Worm (Caenorhabditis elegans): Measurements from ENCODE around the gene pqn-84.
A peak's percentile ranks its signal among the peaks of the same experiment; 100 is the strongest.

pqn-84 gene

ce11 chrIII:11730850-11731249 is 30.8 kb downstream of the pqn-84 start:
- no peak for TF ChIP-seq duxl-1 (tag; optimal IDR thresholded peaks at IDR 0.05; ENCODE audit: poor library complexity)
- no peak for TF ChIP-seq F49E8.2 (tag; optimal IDR thresholded peaks at IDR 0.05; ENCODE audit: borderline replicate concordance)
- TF ChIP-seq Y48G9A.11 (GFP tag; IDR thresholded peaks at IDR 0.05): no peak
- TF ChIP-seq hlh-30 (tag; optimal IDR thresholded peaks at IDR 0.05; ENCODE audit: insufficient read depth): no peak
- TF ChIP-seq nhr-11 (tag; optimal IDR thresholded peaks at IDR 0.05): no peak
- no peak for TF ChIP-seq gei-8 (GFP tag; optimal IDR thresholded peaks at IDR 0.05)
- TF ChIP-seq lim-7 (GFP tag; IDR thresholded peaks at IDR 0.05): no peak
- TF ChIP-seq D1046.2 (GFP tag; IDR thresholded peaks at IDR 0.05): no peak
- peak; percentile 89 for TF ChIP-seq set-16 (GFP tag; IDR thresholded peaks at IDR 0.05)
- TF ChIP-seq madf-5 (GFP tag; IDR thresholded peaks at IDR 0.05): 0 out of 4 replicates have a peak, but pooled peaks of 1 of the 2 experiments have one; percentile 17
- no peak for TF ChIP-seq Y75B8A.6 (GFP tag; IDR thresholded peaks at IDR 0.05)

- TF ChIP-seq unc-62 (GFP tag; optimal IDR thresholded peaks at IDR 0.05 in 1 of 2) (no peak), unc-62 (tag; optimal IDR thresholded peaks at IDR 0.05) (no peak), nhr-10 (tag; optimal IDR thresholded peaks at IDR 0.05) (no peak), zfp-3 (GFP tag; conservative IDR thresholded peaks at IDR 0.05) (no peak), mdt-29 (GFP tag; IDR thresholded peaks at IDR 0.05) (no peak), tag-97 (GFP tag; IDR thresholded peaks at IDR 0.05) (no peak)
These were observed 31.4 kb downstream of the pqn-84 start for ce11 chrIII:11731491-11731890.

- TF ChIP-seq zfp-2 (tag; optimal IDR thresholded peaks at IDR 0.05): no peak
- no peak for TF ChIP-seq attf-4 (tag; optimal IDR thresholded peaks at IDR 0.05)
- 0 out of 2 replicates have a peak, but pooled peaks have one; percentile 4 for TF ChIP-seq set-16 (GFP tag; IDR thresholded peaks at IDR 0.05)
- no peak for TF ChIP-seq nhr-11 (tag; optimal IDR thresholded peaks at IDR 0.05)
These were observed 32.0 kb downstream of the pqn-84 start, which contains the start of gene Y41C4A.21 for ce11 chrIII:11732056-11732455. Y41C4A.21 (plus strand) TSS chrIII:11732356.

ce11 chrIII:11732943-11733342 is 32.9 kb downstream of the pqn-84 start:
- no peak for TF ChIP-seq dpl-1 (GFP tag; optimal IDR thresholded peaks at IDR 0.05)
- TF ChIP-seq F44E2.7 (GFP tag; IDR thresholded peaks at IDR 0.05): no peak
- TF ChIP-seq ctbp-1 (GFP tag; IDR thresholded peaks at IDR 0.05): no peak
- no peak for TF ChIP-seq unc-62 (GFP tag; optimal IDR thresholded peaks at IDR 0.05 in 1 of 2)
- TF ChIP-seq unc-62 (tag; optimal IDR thresholded peaks at IDR 0.05): no peak
- TF ChIP-seq Y105C5A.15 (GFP tag; IDR thresholded peaks at IDR 0.05): no peak
- TF ChIP-seq ceh-28 (tag; optimal IDR thresholded peaks at IDR 0.05): peak; percentile 95
- no peak for TF ChIP-seq Y75B8A.6 (GFP tag; IDR thresholded peaks at IDR 0.05)
- no peak for TF ChIP-seq spr-1 (tag; optimal IDR thresholded peaks at IDR 0.05)
- TF ChIP-seq mep-1 (tag; optimal IDR thresholded peaks at IDR 0.05): peak; percentile 11
- TF ChIP-seq ceh-44 (GFP tag; IDR thresholded peaks at IDR 0.05): no peak

- TF ChIP-seq aha-1 (tag) (peak; percentile 29), nhr-76 (tag; optimal IDR thresholded peaks at IDR 0.05) (no peak)
These were observed 37.5 kb downstream of the pqn-84 start, which contains the start of gene sup-1 for ce11 chrIII:11737527-11737926. sup-1 (minus strand) TSS chrIII:11737627.

- no peak for TF ChIP-seq zag-1 (tag; optimal IDR thresholded peaks at IDR 0.05)
- TF ChIP-seq Y75B8A.6 (GFP tag; IDR thresholded peaks at IDR 0.05): no peak
- no peak for TF ChIP-seq ceh-44 (GFP tag; IDR thresholded peaks at IDR 0.05)
- no peak for TF ChIP-seq lin-38 (GFP tag; IDR thresholded peaks at IDR 0.05)
- TF ChIP-seq nhr-11 (tag; optimal IDR thresholded peaks at IDR 0.05): no peak
- TF ChIP-seq fkh-10 (GFP tag; optimal IDR thresholded peaks at IDR 0.05): no peak
- no peak for TF ChIP-seq ceh-28 (tag; optimal IDR thresholded peaks at IDR 0.05)
- no peak for TF ChIP-seq F44E2.7 (GFP tag; IDR thresholded peaks at IDR 0.05)
- TF ChIP-seq R02D3.7 (tag; optimal IDR thresholded peaks at IDR 0.05): no peak
- TF ChIP-seq zfp-3 (GFP tag; conservative IDR thresholded peaks at IDR 0.05): no peak
- no peak for TF ChIP-seq lin-15B (tag; optimal IDR thresholded peaks at IDR 0.05)
- no peak for TF ChIP-seq lim-7 (GFP tag; IDR thresholded peaks at IDR 0.05)
- no peak for TF ChIP-seq unc-39 (tag; optimal IDR thresholded peaks at IDR 0.05)
- no peak for TF ChIP-seq dpl-1 (GFP tag; optimal IDR thresholded peaks at IDR 0.05)
- TF ChIP-seq madf-5 (GFP tag; IDR thresholded peaks at IDR 0.05): no peak
- TF ChIP-seq Y105C5A.15 (GFP tag; IDR thresholded peaks at IDR 0.05): no peak
- no peak for TF ChIP-seq spr-1 (tag; optimal IDR thresholded peaks at IDR 0.05)
- TF ChIP-seq nhr-6 (tag; optimal IDR thresholded peaks at IDR 0.05): no peak
- no peak for TF ChIP-seq nhr-102 (tag; optimal IDR thresholded peaks at IDR 0.05)
- no peak for TF ChIP-seq Y5F2A.4 (GFP tag; optimal IDR thresholded peaks at IDR 0.05)
- TF ChIP-seq nhr-77 (tag; optimal IDR thresholded peaks at IDR 0.05): no peak
- no peak for TF ChIP-seq pqm-1 (tag; optimal IDR thresholded peaks at IDR 0.05)
- peak; percentile 62; the same call in 1 of the 2 replicates for TF ChIP-seq ceh-20 (GFP tag; IDR thresholded peaks at IDR 0.05)
- TF ChIP-seq rbr-2 (tag; optimal IDR thresholded peaks at IDR 0.05): peak; percentile 1
These were observed 38.4 kb downstream of the pqn-84 start for ce11 chrIII:11738482-11738881.
